Fruit fly (Drosophila melanogaster) Kc167 (cell line): ENCODE measurements around the gene Mink.

Experiments
- Myc ChIP-seq: fragments of >200 bp; optimal IDR thresholded peaks from 2 replicates; lab custom pipeline; 2017; ENCODE audit warnings: missing external identifiers
- Sin3A ChIP-seq: fragments of >200 bp; optimal IDR thresholded peaks from 2 replicates; lab custom pipeline; 2018; ENCODE audit warnings: missing external identifiers
- psq ChIP-seq: fragments of >200 bp; optimal IDR thresholded peaks from 2 replicates; lab custom pipeline; 2017; ENCODE audit warnings: missing external identifiers
- ttk ChIP-seq: sonication (Bioruptor generic); optimal IDR thresholded peaks from 2 replicates; lab custom pipeline; 2017; ENCODE audit warnings: missing external identifiers

dm6 chr3R:24965403-24965802 is 43.1 kb downstream of the Mink start:
- TF ChIP-seq psq (lab: Kevin White, UChicago) = no peak
- no peak for TF ChIP-seq ttk (lab: Kevin White, UChicago)
- TF ChIP-seq Myc (lab: Kevin White, UChicago) = no peak
- no peak for TF ChIP-seq Sin3A (lab: Kevin White, UChicago)
